Fruit fly (Drosophila melanogaster): ENCODE measurements around the gene Usp47.
A peak's percentile ranks its signal among the peaks of the same experiment; 100 is the strongest.

Gene Usp47

DNA sequence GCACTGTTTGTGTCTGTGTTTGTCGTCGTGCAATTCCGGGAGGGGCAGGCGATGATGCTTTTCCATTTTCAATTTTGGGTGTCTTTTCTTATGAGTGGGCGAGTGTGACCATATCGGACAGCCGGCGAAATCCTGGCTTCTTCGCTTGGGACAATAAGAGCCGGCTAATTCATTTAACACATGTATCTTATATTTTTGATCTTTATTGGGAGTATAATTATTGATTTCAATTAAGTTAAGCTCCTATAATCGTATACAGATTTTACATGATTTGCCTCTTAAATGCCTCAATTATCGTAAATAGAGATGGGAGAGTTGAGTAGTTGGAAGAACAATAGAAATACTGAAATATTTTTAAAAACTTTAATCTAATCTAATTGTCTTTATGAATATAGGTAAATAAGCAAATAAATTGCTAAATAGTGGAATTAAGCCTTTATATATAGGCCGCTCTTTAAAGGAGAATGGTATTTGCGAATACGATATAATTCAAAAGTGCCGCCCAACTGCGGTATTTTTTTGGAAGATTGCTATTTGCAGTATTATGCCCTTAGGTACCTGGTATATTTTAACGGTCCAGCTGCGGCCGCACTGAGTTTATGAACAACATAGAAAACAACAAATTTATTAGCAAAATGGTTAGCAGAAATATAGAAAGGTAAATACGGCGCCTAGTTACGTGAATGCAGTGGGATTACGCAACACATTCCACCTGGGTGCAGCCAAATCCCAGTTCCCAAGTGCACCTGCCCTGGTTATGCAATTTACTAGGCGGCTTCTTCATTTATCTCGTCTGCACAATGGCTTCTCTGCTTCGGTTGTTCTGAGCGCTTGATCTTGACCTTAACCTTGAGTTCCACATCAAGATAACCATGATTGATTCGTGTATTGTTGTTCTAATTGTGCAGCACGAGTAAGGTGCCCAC lies 27.0 kb downstream of the Usp47 start, which contains the start of the genes Myt1, PGRP-LD and Pmi:
TSS of gene Myt1 (minus strand) at position 116 of the 926 bp plus-strand sequence.
TSS of gene PGRP-LD (plus strand) at position 576 of the 926 bp plus-strand sequence.
TSS of gene Pmi (plus strand) at position 576 of the 926 bp plus-strand sequence.
- TF ChIP-seq Myc (optimal IDR thresholded peaks at IDR 0.05) (peak; percentile 8), Abd-B (GFP tag; optimal IDR thresholded peaks at IDR 0.05) (no peak), psq (GFP tag; optimal IDR thresholded peaks at IDR 0.05) (peak; percentile 4), ey (GFP tag; optimal IDR thresholded peaks at IDR 0.05) (peak; percentile 1), tai (GFP tag; optimal IDR thresholded peaks at IDR 0.05) (no peak)

DNA sequence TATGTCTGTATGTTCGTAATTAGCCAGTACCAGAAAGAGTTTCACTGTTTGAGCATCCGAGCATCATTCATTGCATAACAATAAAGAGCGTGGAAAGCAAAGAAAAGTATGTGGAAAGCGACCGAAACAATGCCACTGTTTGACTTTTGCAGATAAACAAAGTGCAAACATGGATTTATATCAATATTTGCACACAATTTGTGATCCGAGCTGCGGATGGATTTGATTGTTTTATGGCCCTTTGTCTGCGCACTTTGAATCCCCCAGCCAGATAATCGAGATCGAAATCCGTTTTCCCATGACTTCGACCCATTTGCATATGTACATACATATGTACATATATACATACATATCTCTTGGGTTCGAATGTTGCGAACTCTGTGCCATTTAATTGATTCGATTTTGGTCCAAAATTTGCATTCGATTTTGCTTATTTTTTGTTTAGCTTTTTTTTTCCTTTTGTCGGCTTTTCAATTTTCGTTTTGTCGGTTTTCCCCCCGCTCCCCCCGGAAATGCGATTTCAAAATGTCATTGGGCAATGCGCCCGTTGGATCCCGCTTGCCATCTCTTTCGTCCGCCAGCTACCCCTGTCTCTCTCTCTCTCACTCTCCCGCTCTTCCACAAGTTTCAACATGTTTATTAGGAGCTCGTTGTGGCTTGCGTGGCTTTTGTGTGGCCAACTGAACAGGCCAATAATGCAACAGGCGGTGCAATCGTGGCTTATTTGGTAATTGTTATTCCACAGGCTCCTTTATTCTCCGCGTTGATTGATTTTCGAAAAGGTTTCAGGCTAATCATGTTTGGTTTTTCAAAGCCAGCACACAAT lies 32.7 kb downstream of the Usp47 start:
- no peak for TF ChIP-seq Rel (GFP tag; optimal IDR thresholded peaks at IDR 0.05)
- TF ChIP-seq Rel (tag; optimal IDR thresholded peaks at IDR 0.05), result peak; percentile 2
- TF ChIP-seq Vsx2 (GFP tag; optimal IDR thresholded peaks at IDR 0.05; ENCODE audit: partially characterized antibody), result no peak

DNA sequence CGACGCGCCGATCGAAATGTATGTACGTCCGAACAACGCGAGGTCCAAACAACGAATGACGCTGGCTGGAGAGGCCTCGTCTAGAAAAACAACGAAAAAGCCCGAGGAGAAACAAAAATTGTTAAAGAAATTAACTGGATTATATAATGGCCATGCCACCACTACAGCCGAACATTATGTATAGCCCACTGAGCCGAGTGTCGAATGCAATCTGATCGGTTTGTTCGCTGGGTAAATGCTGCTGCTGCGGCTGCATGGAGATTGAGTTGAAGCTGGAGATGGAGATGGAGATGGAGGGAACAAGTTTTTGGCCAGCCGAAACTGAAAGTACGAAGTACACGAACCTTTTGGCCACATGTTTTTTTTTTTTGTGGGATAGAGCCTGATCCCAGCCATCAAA lies 33.8 kb downstream of the Usp47 start, which contains the start of gene Cralbp:
TSS of gene Cralbp (minus strand) at position 115 of the 400 bp plus-strand sequence.
- TF ChIP-seq foxo (GFP tag; optimal IDR thresholded peaks at IDR 0.05) (no peak), Abd-B (GFP tag; optimal IDR thresholded peaks at IDR 0.05) (no peak), CG32264 (GFP tag; optimal IDR thresholded peaks at IDR 0.05) (no peak), fru (GFP tag; optimal IDR thresholded peaks at IDR 0.05) (no peak), pan (optimal IDR thresholded peaks at IDR 0.05) (no peak), br (GFP tag; optimal IDR thresholded peaks at IDR 0.05) (no peak), dsf (GFP tag; optimal IDR thresholded peaks at IDR 0.05; ENCODE audit: borderline replicate concordance) (no peak), lola (GFP tag; optimal IDR thresholded peaks at IDR 0.05) (no peak), CrebA (GFP tag; optimal IDR thresholded peaks at IDR 0.05; ENCODE audit: borderline replicate concordance) (no peak), sage (GFP tag; optimal IDR thresholded peaks at IDR 0.05) (no peak), N (GFP tag; optimal IDR thresholded peaks at IDR 0.05) (no peak), usp (GFP tag; optimal IDR thresholded peaks at IDR 0.05) (no peak), Rel (GFP tag; optimal IDR thresholded peaks at IDR 0.05) (no peak), Rel (tag; optimal IDR thresholded peaks at IDR 0.05) (no peak)

DNA sequence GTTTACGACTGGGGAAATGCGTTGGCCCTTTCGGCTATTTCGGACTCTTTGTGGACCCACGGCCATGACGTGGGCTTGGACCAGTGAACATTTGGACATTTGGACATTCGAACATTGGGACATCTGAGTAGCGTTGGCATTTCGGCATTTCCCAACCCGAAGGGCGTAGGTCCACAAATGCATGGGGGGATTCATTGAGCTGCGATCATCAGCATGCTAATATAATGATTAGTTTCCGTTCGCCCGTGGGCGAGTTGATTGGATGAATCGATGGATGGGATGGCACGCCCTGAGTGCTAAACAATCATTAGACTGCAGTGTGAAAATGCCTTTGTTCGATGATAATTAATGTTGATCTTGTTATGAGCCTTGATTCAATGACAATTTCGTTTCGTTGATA lies 34.7 kb downstream of the Usp47 start:
- TF ChIP-seq Hr83 (GFP tag; optimal IDR thresholded peaks at IDR 0.05; ENCODE audit: poor library complexity, severe bottlenecking) (no peak), dl (GFP tag; optimal IDR thresholded peaks at IDR 0.05; ENCODE audit: insufficient read depth in 1 of 2, partially characterized antibody in 2 of 2) (no peak), foxo (GFP tag; optimal IDR thresholded peaks at IDR 0.05) (no peak)

DNA sequence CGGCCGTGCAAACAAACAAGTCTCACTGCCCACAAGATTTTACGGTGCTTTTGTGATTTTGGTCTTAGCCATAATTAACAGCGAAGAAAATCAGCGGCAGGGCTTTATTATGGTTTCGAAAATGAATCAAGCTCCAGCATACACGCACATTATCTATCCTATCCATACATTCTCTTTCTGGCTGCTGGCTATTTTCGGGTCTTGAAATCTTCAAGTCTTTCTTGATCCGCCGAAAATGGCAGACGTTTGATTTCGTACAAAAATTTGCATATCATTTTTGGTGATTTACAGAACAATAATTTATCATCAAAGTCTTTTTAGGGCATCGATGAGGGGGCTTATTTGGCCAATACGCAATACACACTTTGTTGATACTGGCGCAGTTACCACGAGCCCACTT lies 36.0 kb downstream of the Usp47 start:
- TF ChIP-seq br (GFP tag; optimal IDR thresholded peaks at IDR 0.05) (no peak), Hr83 (GFP tag; optimal IDR thresholded peaks at IDR 0.05; ENCODE audit: poor library complexity, severe bottlenecking) (no peak), Jra (GFP tag; optimal IDR thresholded peaks at IDR 0.05) (no peak), psq (GFP tag; optimal IDR thresholded peaks at IDR 0.05) (no peak), dsf (GFP tag; optimal IDR thresholded peaks at IDR 0.05; ENCODE audit: borderline replicate concordance) (no peak), Abd-B (GFP tag; optimal IDR thresholded peaks at IDR 0.05) (no peak), CG9705 (GFP tag; optimal IDR thresholded peaks at IDR 0.05) (no peak), brk (GFP tag; optimal IDR thresholded peaks at IDR 0.05) (no peak), Sp1 (GFP tag; optimal IDR thresholded peaks at IDR 0.05) (no peak), Dfd (GFP tag; optimal IDR thresholded peaks at IDR 0.05) (no peak), jim (GFP tag; optimal IDR thresholded peaks at IDR 0.05) (no peak), N (GFP tag; optimal IDR thresholded peaks at IDR 0.05) (no peak), foxo (GFP tag; optimal IDR thresholded peaks at IDR 0.05) (no peak), Vsx2 (GFP tag; optimal IDR thresholded peaks at IDR 0.05; ENCODE audit: partially characterized antibody) (no peak), tai (GFP tag; optimal IDR thresholded peaks at IDR 0.05) (no peak)
